Fruit fly (Drosophila melanogaster): ENCODE measurements around the gene shps.

shps gene

dm6 chr3R:24230423-24231205 lies 48.8 kb upstream of the shps start, which contains the start of gene mask (continued):
- TF ChIP-seq CG4730 (GFP tag; IDR thresholded peaks at IDR 0.05) (0 out of 2 replicates have a peak, but pooled peaks have one; percentile 7), gce (GFP tag; IDR thresholded peaks at IDR 0.05) (peak; percentile 79), Lim3 (GFP tag; IDR thresholded peaks at IDR 0.05) (no peak), B-H1 (GFP tag; IDR thresholded peaks at IDR 0.05) (peak; percentile 20; the same call in 2 of the 3 replicates), Nf-YC (tag; optimal IDR thresholded peaks at IDR 0.05) (peak; percentile 50), org-1 (GFP tag; optimal IDR thresholded peaks at IDR 0.05) (peak; percentile 59), nau (GFP tag; optimal IDR thresholded peaks at IDR 0.05) (peak; percentile 79), odd (GFP tag; optimal IDR thresholded peaks at IDR 0.05) (peak; percentile 73), CG1832 (GFP tag; optimal IDR thresholded peaks at IDR 0.05) (peak; percentile 94), CG18476 (GFP tag; optimal IDR thresholded peaks at IDR 0.05) (no peak), CG1603 (tag; optimal IDR thresholded peaks at IDR 0.05) (peak; percentile 62), Sox100B (GFP tag; optimal IDR thresholded peaks at IDR 0.05) (peak; percentile 75), Blimp-1 (GFP tag; optimal IDR thresholded peaks at IDR 0.05) (peak; percentile 10), Tbp (GFP tag; optimal IDR thresholded peaks at IDR 0.05) (no peak), tap (tag; optimal IDR thresholded peaks at IDR 0.05) (no peak), CG9876 (GFP tag; optimal IDR thresholded peaks at IDR 0.05) (peak; percentile 94), knrl (GFP tag; IDR thresholded peaks at IDR 0.05; ENCODE audit: partially characterized antibody) (no peak), CG1792 (GFP tag; optimal IDR thresholded peaks at IDR 0.05) (peak; percentile 0), CG16813 (GFP tag; IDR thresholded peaks at IDR 0.05; ENCODE audit: partially characterized antibody) (no peak; the same call in 2 of the 3 replicates), CG4424 (GFP tag; optimal IDR thresholded peaks at IDR 0.05) (peak; percentile 70), crol (GFP tag; IDR thresholded peaks at IDR 0.05) (no peak), wor (GFP tag; IDR thresholded peaks at IDR 0.05) (no peak), Hr39 (optimal IDR thresholded peaks at IDR 0.05) (no peak), bbx (GFP tag; IDR thresholded peaks at IDR 0.05; ENCODE audit: partially characterized antibody) (peak; percentile 18), CG4328 (GFP tag; optimal IDR thresholded peaks at IDR 0.05) (peak; percentile 83), ind (GFP tag; optimal IDR thresholded peaks at IDR 0.05) (peak; percentile 65), otp (GFP tag; IDR thresholded peaks at IDR 0.05) (peak; percentile 91), ttk (GFP tag; IDR thresholded peaks at IDR 0.05) (peak; percentile 66; the same call in 1 of the 2 replicates), Atf6 (GFP tag; IDR thresholded peaks at IDR 0.05) (no peak; the same call in 1 of the 2 replicates), Bgb (GFP tag; IDR thresholded peaks at IDR 0.05; ENCODE audit: partially characterized antibody) (0 out of 2 replicates have a peak, but pooled peaks have one; percentile 4), CG2678 (tag; optimal IDR thresholded peaks at IDR 0.05) (peak; percentile 59), CG17612 (GFP tag; IDR thresholded peaks at IDR 0.05) (peak; percentile 33; the same call in 1 of the 2 replicates), CG15514 (GFP tag; optimal IDR thresholded peaks at IDR 0.05) (peak; percentile 76), CG1602 (GFP tag; optimal IDR thresholded peaks at IDR 0.05) (peak; percentile 42), Oli (tag; optimal IDR thresholded peaks at IDR 0.05) (peak; percentile 43), dpn (GFP tag; optimal IDR thresholded peaks at IDR 0.05) (peak; percentile 33 to 86), Hsf (GFP tag; optimal IDR thresholded peaks at IDR 0.05) (peak; percentile 84), CG18262 (tag; optimal IDR thresholded peaks at IDR 0.05) (peak; percentile 58), CG42726 (GFP tag; IDR thresholded peaks at IDR 0.05; ENCODE audit: partially characterized antibody) (peak; percentile 33; the same call in 1 of the 2 replicates), CG14667 (GFP tag; IDR thresholded peaks at IDR 0.05) (peak; percentile 67), CG15479 (GFP tag; optimal IDR thresholded peaks at IDR 0.05) (peak; percentile 4), Xrp1 (GFP tag; IDR thresholded peaks at IDR 0.05) (no peak), Dfd (GFP tag; optimal IDR thresholded peaks at IDR 0.05) (no peak), CG6654 (GFP tag; optimal IDR thresholded peaks at IDR 0.05) (peak; percentile 51), Rx (GFP tag; IDR thresholded peaks at IDR 0.05) (peak; percentile 88), sens (GFP tag) (peak; percentile 81), Trl (optimal IDR thresholded peaks at IDR 0.05) (no peak), Trl (GFP tag; optimal IDR thresholded peaks at IDR 0.05) (peak; percentile 87), Hr51 (GFP tag; optimal IDR thresholded peaks at IDR 0.05) (peak; percentile 43 to 79)

All from whole organism, embryonic.